Worm (Caenorhabditis elegans): ENCODE measurements around the gene H37A05.4.
A peak's percentile ranks its signal among the peaks of the same experiment; 100 is the strongest.

DNA sequence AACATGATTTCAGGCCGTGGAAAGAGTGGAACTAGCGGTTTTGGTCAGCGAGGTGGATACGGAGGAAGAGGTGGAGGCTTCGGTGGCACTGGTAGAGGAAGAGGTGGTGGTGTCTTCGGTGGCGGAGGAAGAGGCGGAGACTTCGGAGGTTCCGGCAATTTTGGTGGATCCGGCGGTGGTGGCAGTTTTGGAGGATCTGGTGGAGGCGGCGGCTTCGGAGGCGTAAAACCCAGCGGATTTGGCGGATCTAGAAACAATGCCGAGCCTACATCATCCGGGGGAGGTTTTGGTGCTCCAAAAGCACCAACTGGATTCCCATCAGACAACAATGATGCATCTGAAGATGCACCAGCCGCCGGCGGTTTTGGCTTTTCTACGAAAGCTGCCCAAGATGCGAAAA lies 18.8 kb upstream of the H37A05.4 start:
- no peak for TF ChIP-seq ref-1 (GFP tag; conservative IDR thresholded peaks at IDR 0.05)
- no peak for TF ChIP-seq ztf-29 (GFP tag; IDR thresholded peaks at IDR 0.05)
- TF ChIP-seq ztf-23 (GFP tag; IDR thresholded peaks at IDR 0.05), result no peak
- no peak for TF ChIP-seq cog-1 (tag; optimal IDR thresholded peaks at IDR 0.05)
- peak; percentile 57; the same call in 1 of the 2 replicates for TF ChIP-seq flt-1 (GFP tag; IDR thresholded peaks at IDR 0.05)
- TF ChIP-seq T22C8.4 (GFP tag; IDR thresholded peaks at IDR 0.05), result no peak
- TF ChIP-seq tab-1 (GFP tag; IDR thresholded peaks at IDR 0.05), result 0 out of 2 replicates have a peak, but pooled peaks have one; percentile 23
- no peak for TF ChIP-seq med-1 (GFP tag; optimal IDR thresholded peaks at IDR 0.05; ENCODE audit: insufficient read depth)

All from whole organism, midembryonic.